Fruit fly (Drosophila melanogaster): ENCODE results near the gene Rpn1.

dm6 chr3L:19951868-19952267, 37.0 kb downstream of the Rpn1 start, which contains the start of gene CG34258:
- no peak for TF ChIP-seq CG8478 (optimal IDR thresholded peaks at IDR 0.05)
- TF ChIP-seq CTCF (optimal IDR thresholded peaks at IDR 0.05), result no peak

Data from S2 (cell line).